Fruit fly (Drosophila melanogaster) S2 (cell line): Measurements from ENCODE around the gene CG32813.

ENCODE experiments used
- CG8478 ChIP-seq: fragments of >200 bp; optimal IDR thresholded peaks from 2 replicates; lab custom pipeline; 2018
- CTCF ChIP-seq, 2 experiments: fragments of >200 bp; optimal IDR thresholded peaks; 2 replicates each; lab custom pipeline; 2018

dm6 chrX:1346256-1346655 is 34.5 kb upstream of the CG32813 start, which contains the start of gene Tsp2A:
- no peak for TF ChIP-seq CTCF (optimal IDR thresholded peaks at IDR 0.05; lab: Kevin White, UChicago)
- TF ChIP-seq CG8478: no peak
